Worm (Caenorhabditis elegans) whole organism, mixed stage, embryonic: ENCODE measurements around the gene ocr-4.

Experiments
- blmp-1 ChIP-seq: fragments of 150-350 bp; optimal IDR thresholded peaks from 2 replicates; lab custom pipeline; 2014; ENCODE audit warnings: missing biosample characterization, missing genetic modification characterization
- ceh-39 ChIP-seq: fragments of 150-350 bp; optimal IDR thresholded peaks from 2 replicates; lab custom pipeline; 2014; ENCODE audit warnings: missing biosample characterization, missing genetic modification characterization
- ceh-43 ChIP-seq: fragments of 200-800 bp; sonication (Bioruptor generic); optimal IDR thresholded peaks from 2 replicates; lab custom pipeline; 2018; ENCODE audit warnings: mild to moderate bottlenecking, missing genetic modification characterization, moderate library complexity, missing compliant biosample characterization
- elt-1 ChIP-seq: sonication (generic microtip); optimal IDR thresholded peaks from 2 replicates; lab custom pipeline; 2017; ENCODE audit warnings: missing genetic modification characterization, mild to moderate bottlenecking, missing compliant biosample characterization, antibody characterized with exemption, moderate library complexity, borderline replicate concordance; ENCODE audit not compliant: insufficient read depth
- elt-3 ChIP-seq: fragments of 150-350 bp; optimal IDR thresholded peaks from 2 replicates; lab custom pipeline; 2014; ENCODE audit warnings: missing biosample characterization, missing genetic modification characterization
- flh-1 ChIP-seq: fragments of 200-800 bp; sonication (Bioruptor generic); optimal IDR thresholded peaks from 2 replicates; lab custom pipeline; 2018; ENCODE audit warnings: mild to moderate bottlenecking, missing genetic modification characterization, moderate library complexity, missing compliant biosample characterization
- lin-13 ChIP-seq: fragments of 150-350 bp; optimal IDR thresholded peaks from 2 replicates; lab custom pipeline; 2014; ENCODE audit warnings: missing biosample characterization, missing genetic modification characterization
- lsy-2 ChIP-seq: fragments of 150-350 bp; optimal IDR thresholded peaks from 2 replicates; lab custom pipeline; 2014; ENCODE audit warnings: missing biosample characterization, missing genetic modification characterization
- nhr-28 ChIP-seq: fragments of 150-350 bp; optimal IDR thresholded peaks from 2 replicates; lab custom pipeline; 2014; ENCODE audit warnings: missing biosample characterization, missing genetic modification characterization
- nhr-76 ChIP-seq: sonication (generic microtip); optimal IDR thresholded peaks from 2 replicates; lab custom pipeline; 2017; ENCODE audit warnings: missing biosample characterization, missing genetic modification characterization
- sem-2 ChIP-seq: fragments of 200-800 bp; sonication (Bioruptor generic); optimal IDR thresholded peaks from 2 replicates; lab custom pipeline; 2018; ENCODE audit warnings: mild to moderate bottlenecking, missing genetic modification characterization, missing compliant biosample characterization
- snpc-4 ChIP-seq: fragments of 150-350 bp; optimal IDR thresholded peaks from 2 replicates; lab custom pipeline; 2014; ENCODE audit warnings: missing biosample characterization, missing genetic modification characterization
- zip-8 ChIP-seq: fragments of 150-350 bp; optimal IDR thresholded peaks from 2 replicates; lab custom pipeline; 2014; ENCODE audit warnings: missing biosample characterization, missing genetic modification characterization
- ztf-11 ChIP-seq: fragments of 150-350 bp; optimal IDR thresholded peaks from 2 replicates; lab custom pipeline; 2014; ENCODE audit warnings: missing biosample characterization, missing genetic modification characterization

- TF ChIP-seq elt-1 (tag; lab: Kevin White, UChicago) (no peak), snpc-4 (tag; lab: Kevin White, UChicago) (no peak), nhr-28 (no peak), ceh-39 (tag; lab: Kevin White, UChicago) (no peak), zip-8 (no peak), sem-2 (no peak), lsy-2 (tag; lab: Kevin White, UChicago) (no peak), nhr-76 (no peak), blmp-1 (no peak), lin-13 (tag; lab: Kevin White, UChicago) (no peak), ceh-43 (no peak), elt-3 (tag; lab: Kevin White, UChicago) (no peak), flh-1 (no peak), ztf-11 (tag; lab: Kevin White, UChicago) (no peak)
Measured at ce11 chrIV:7291957-7292356, 40.6 kb downstream of the ocr-4 start, which contains the start of gene F42C5.4.
